Fruit fly (Drosophila melanogaster) whole organism, embryonic: ENCODE data around the gene Obp28a.

Experiments used
- Ada2b ChIP-seq: fragments of 200-800 bp; sonication (Bioruptor generic); IDR thresholded peaks from 2 replicates; pipeline ENCODE4 v1.3.6; 2022; ENCODE audit warnings: missing biosample characterization, missing genetic modification characterization
- Atf6 ChIP-seq: fragments of 200-800 bp; sonication (Bioruptor generic); IDR thresholded peaks from 2 replicates; pipeline ENCODE4 v1.3.6; 2022; ENCODE audit warnings: missing biosample characterization, missing genetic modification characterization
- Blimp-1 ChIP-seq: fragments of 200-800 bp; sonication (Bioruptor generic); optimal IDR thresholded peaks from 3 replicates; lab custom pipeline; 2018; ENCODE audit warnings: missing biosample characterization, missing genetic modification characterization, mild to moderate bottlenecking, moderate library complexity, missing genetic modification reagents
- CG10147 ChIP-seq: fragments of 200-800 bp; sonication (Bioruptor generic); optimal IDR thresholded peaks from 2 replicates; lab custom pipeline; 2019; ENCODE audit warnings: missing biosample characterization, mild to moderate bottlenecking, missing genetic modification characterization, moderate library complexity
- CG12104 ChIP-seq: fragments of 200-800 bp; sonication (Bioruptor generic); optimal IDR thresholded peaks from 3 replicates; lab custom pipeline; 2016; ENCODE audit warnings: missing biosample characterization, missing genetic modification characterization
- CG12219 ChIP-seq: fragments of 200-800 bp; sonication (Bioruptor generic); optimal IDR thresholded peaks from 3 replicates; lab custom pipeline; 2018; ENCODE audit warnings: missing biosample characterization, mild to moderate bottlenecking, missing genetic modification characterization
- CG12299 ChIP-seq: fragments of 200-800 bp; sonication (Bioruptor generic); optimal IDR thresholded peaks from 2 replicates; lab custom pipeline; 2018; ENCODE audit warnings: missing biosample characterization, mild to moderate bottlenecking, missing genetic modification characterization
- CG12391 ChIP-seq: fragments of 200-800 bp; sonication (Bioruptor generic); optimal IDR thresholded peaks from 3 replicates; lab custom pipeline; 2018; ENCODE audit warnings: missing biosample characterization, mild to moderate bottlenecking, missing genetic modification characterization, moderate library complexity
- CG13123 ChIP-seq: fragments of 200-800 bp; sonication (Bioruptor generic); optimal IDR thresholded peaks from 2 replicates; lab custom pipeline; 2016; ENCODE audit warnings: missing biosample characterization, missing genetic modification characterization
- CG13296 ChIP-seq: fragments of 200-800 bp; sonication (Bioruptor generic); optimal IDR thresholded peaks from 3 replicates; lab custom pipeline; 2018; ENCODE audit warnings: missing biosample characterization, mild to moderate bottlenecking, missing genetic modification characterization
- CG13775 ChIP-seq: fragments of 200-800 bp; sonication (Bioruptor generic); optimal IDR thresholded peaks from 3 replicates; lab custom pipeline; 2017; ENCODE audit warnings: missing biosample characterization, mild to moderate bottlenecking, missing genetic modification characterization
- CG13894 ChIP-seq: fragments of 200-800 bp; sonication (Bioruptor generic); optimal IDR thresholded peaks from 3 replicates; lab custom pipeline; 2018; ENCODE audit warnings: missing biosample characterization, mild to moderate bottlenecking, missing genetic modification characterization, moderate library complexity
- CG17328 ChIP-seq: fragments of 200-800 bp; sonication (Bioruptor generic); IDR thresholded peaks from 2 replicates; pipeline ENCODE4 v1.3.6; 2022; ENCODE audit warnings: missing biosample characterization, missing genetic modification characterization
- CG2202 ChIP-seq: fragments of 200-800 bp; sonication (Bioruptor generic); optimal IDR thresholded peaks from 2 replicates; lab custom pipeline; 2018; ENCODE audit warnings: missing biosample characterization, mild to moderate bottlenecking, missing genetic modification characterization
- CG2678 ChIP-seq: fragments of 200-800 bp; sonication (Bioruptor generic); optimal IDR thresholded peaks from 3 replicates; lab custom pipeline; 2019; ENCODE audit warnings: missing biosample characterization, mild to moderate bottlenecking, missing genetic modification characterization, moderate library complexity
- CG3065 ChIP-seq: fragments of 200-800 bp; sonication (Bioruptor generic); optimal IDR thresholded peaks from 2 replicates; lab custom pipeline; 2016; ENCODE audit warnings: missing biosample characterization, missing genetic modification characterization
- CG31365 ChIP-seq: fragments of 200-800 bp; sonication (Bioruptor generic); optimal IDR thresholded peaks from 2 replicates; lab custom pipeline; 2018; ENCODE audit warnings: missing biosample characterization, mild to moderate bottlenecking, missing genetic modification characterization
- CG34224 ChIP-seq: fragments of 200-800 bp; sonication (Bioruptor generic); IDR thresholded peaks from 3 replicates; pipeline ENCODE4 v1.3.6; 2022; ENCODE audit warnings: missing biosample characterization, missing genetic modification characterization; ENCODE audit not compliant: partially characterized antibody
- CG4404 ChIP-seq: fragments of 200-800 bp; sonication (Bioruptor generic); IDR thresholded peaks from 2 replicates; pipeline ENCODE4 v1.3.6; 2022; ENCODE audit warnings: missing biosample characterization, missing genetic modification characterization
- CG5953 ChIP-seq: fragments of 200-800 bp; sonication (Bioruptor generic); IDR thresholded peaks from 2 replicates; pipeline ENCODE4 v1.3.6; 2022; ENCODE audit warnings: missing biosample characterization, missing genetic modification characterization
- CG7786 ChIP-seq: fragments of 200-800 bp; sonication (Bioruptor generic); optimal IDR thresholded peaks from 2 replicates; lab custom pipeline; 2016; ENCODE audit warnings: missing biosample characterization, missing genetic modification characterization
- CG9609 ChIP-seq: fragments of 200-800 bp; sonication (Bioruptor generic); optimal IDR thresholded peaks from 3 replicates; lab custom pipeline; 2016; ENCODE audit warnings: missing biosample characterization, missing genetic modification characterization
- Dref ChIP-seq: fragments of 200-800 bp; sonication (Bioruptor generic); IDR thresholded peaks from 2 replicates; pipeline ENCODE4 v1.3.6; 2022; ENCODE audit warnings: missing biosample characterization, missing genetic modification characterization
- Kr ChIP-seq: fragments of 200-800 bp; sonication (Bioruptor generic); optimal IDR thresholded peaks from 2 replicates; lab custom pipeline; 2017; ENCODE audit warnings: missing biosample characterization, mild to moderate bottlenecking, missing genetic modification characterization
- Max ChIP-seq: fragments of 200-800 bp; sonication (Bioruptor generic); optimal IDR thresholded peaks from 2 replicates; lab custom pipeline; 2016; ENCODE audit warnings: missing biosample characterization, mild to moderate bottlenecking, missing genetic modification characterization
- Sin3A ChIP-seq: fragments of >200 bp; optimal IDR thresholded peaks from 2 replicates; lab custom pipeline; 2018
- Taf1 ChIP-seq: fragments of 200-800 bp; sonication (Bioruptor generic); IDR thresholded peaks from 2 replicates; pipeline ENCODE4 v1.3.6; 2022; ENCODE audit warnings: missing biosample characterization, missing genetic modification characterization
- YL-1 ChIP-seq: fragments of 200-800 bp; sonication (Bioruptor generic); optimal IDR thresholded peaks from 3 replicates; lab custom pipeline; 2017; ENCODE audit warnings: missing biosample characterization, mild to moderate bottlenecking, missing genetic modification characterization
- abd-A ChIP-seq: fragments of 200-800 bp; sonication (Bioruptor generic); optimal IDR thresholded peaks from 3 replicates; lab custom pipeline; 2019; ENCODE audit warnings: missing biosample characterization, mild to moderate bottlenecking, missing genetic modification characterization, moderate library complexity
- aop ChIP-seq: fragments of 200-800 bp; sonication (Bioruptor generic); IDR thresholded peaks from 2 replicates; pipeline ENCODE4 v1.3.6; 2022; ENCODE audit warnings: missing biosample characterization, missing genetic modification characterization
- ase ChIP-seq: fragments of 200-800 bp; sonication (Bioruptor generic); IDR thresholded peaks from 3 replicates; pipeline ENCODE4 v1.3.6; 2022; ENCODE audit warnings: missing biosample characterization, missing genetic modification characterization
- bcd ChIP-seq: fragments of 200-800 bp; sonication (Bioruptor generic); optimal IDR thresholded peaks from 2 replicates; lab custom pipeline; 2017; ENCODE audit warnings: missing biosample characterization, mild to moderate bottlenecking, missing genetic modification characterization
- caup ChIP-seq: fragments of 200-800 bp; sonication (Bioruptor generic); optimal IDR thresholded peaks from 3 replicates; lab custom pipeline; 2017; ENCODE audit warnings: missing biosample characterization, mild to moderate bottlenecking, missing genetic modification characterization, moderate library complexity; ENCODE audit not compliant: severe bottlenecking
- crol ChIP-seq: fragments of 200-800 bp; sonication (Bioruptor generic); IDR thresholded peaks from 2 replicates; pipeline ENCODE4 v1.3.6; 2022; ENCODE audit warnings: missing biosample characterization, missing genetic modification characterization
- dmrt11E ChIP-seq: fragments of 200-800 bp; sonication (Bioruptor generic); optimal IDR thresholded peaks from 3 replicates; lab custom pipeline; 2018; ENCODE audit warnings: missing biosample characterization, mild to moderate bottlenecking, missing genetic modification characterization, moderate library complexity
- dysf ChIP-seq: fragments of 200-800 bp; sonication (Bioruptor generic); IDR thresholded peaks from 3 replicates; pipeline ENCODE4 v1.3.6; 2022; ENCODE audit warnings: missing biosample characterization, missing genetic modification characterization
- emc ChIP-seq: fragments of 200-800 bp; sonication (Bioruptor generic); optimal IDR thresholded peaks from 2 replicates; lab custom pipeline; 2016; ENCODE audit warnings: missing biosample characterization, missing genetic modification characterization
- eyg ChIP-seq: fragments of 200-800 bp; sonication (Bioruptor generic); optimal IDR thresholded peaks from 3 replicates; lab custom pipeline; 2016; ENCODE audit warnings: missing biosample characterization, missing genetic modification characterization
- fd64A ChIP-seq: fragments of 200-800 bp; sonication (Bioruptor generic); optimal IDR thresholded peaks from 3 replicates; lab custom pipeline; 2018; ENCODE audit warnings: missing biosample characterization, mild to moderate bottlenecking, missing genetic modification characterization
- grau ChIP-seq: fragments of 200-800 bp; optimal IDR thresholded peaks from 3 replicates; lab custom pipeline; 2019; ENCODE audit warnings: missing biosample characterization, mild to moderate bottlenecking, missing genetic modification characterization, moderate library complexity
- hbn ChIP-seq: fragments of 200-800 bp; sonication (Bioruptor generic); IDR thresholded peaks from 2 replicates; pipeline ENCODE4 v1.3.6; 2022; ENCODE audit warnings: missing biosample characterization, missing genetic modification characterization; ENCODE audit not compliant: partially characterized antibody
- hth ChIP-seq: fragments of >200 bp; optimal IDR thresholded peaks from 2 replicates; lab custom pipeline; 2017; ENCODE audit warnings: inconsistent platforms
- ind ChIP-seq: fragments of 200-800 bp; sonication (Bioruptor generic); optimal IDR thresholded peaks from 3 replicates; lab custom pipeline; 2016; ENCODE audit warnings: missing biosample characterization, missing genetic modification characterization
- klu ChIP-seq: fragments of 200-800 bp; sonication (Bioruptor generic); IDR thresholded peaks from 2 replicates; pipeline ENCODE4 v1.3.6; 2022; ENCODE audit warnings: missing biosample characterization, missing genetic modification characterization
- lov ChIP-seq, 2 experiments: fragments of 200-800 bp in 1 of 2; fragments of >200 bp in 1 of 2; sonication (Bioruptor generic) in 1 of 2; IDR thresholded peaks in 1 of 2; optimal IDR thresholded peaks in 1 of 2; 2 replicates in 1 of 2; 3 replicates in 1 of 2; pipeline versions ENCODE4 v1.3.6 to Lab custom; 2017 to 2022; ENCODE audit warnings: missing biosample characterization in 1 of 2, missing genetic modification characterization in 1 of 2
- odd ChIP-seq: fragments of 200-800 bp; sonication (Bioruptor generic); optimal IDR thresholded peaks from 2 replicates; lab custom pipeline; 2017; ENCODE audit warnings: missing biosample characterization, mild to moderate bottlenecking, missing genetic modification characterization
- p53 ChIP-seq: fragments of 200-800 bp; sonication (Bioruptor generic); optimal IDR thresholded peaks from 2 replicates; lab custom pipeline; 2016; ENCODE audit warnings: missing biosample characterization, missing genetic modification characterization
- prd ChIP-seq, 3 experiments: fragments of >200 bp in 2 of 3; fragments of 200-800 bp in 1 of 3; sonication (Bioruptor generic) in 1 of 3; optimal IDR thresholded peaks in 2 of 3; IDR thresholded peaks in 1 of 3; 2 replicates in 2 of 3; 3 replicates in 1 of 3; pipeline versions ENCODE4 v1.3.6 to Lab custom; 2017 to 2022; ENCODE audit warnings: missing biosample characterization in 1 of 3, missing genetic modification characterization in 1 of 3
- repo ChIP-seq: fragments of 200-800 bp; sonication (Bioruptor generic); optimal IDR thresholded peaks from 2 replicates; lab custom pipeline; 2016; ENCODE audit warnings: missing biosample characterization, missing genetic modification characterization
- scrt ChIP-seq: fragments of 200-800 bp; sonication (Bioruptor generic); optimal IDR thresholded peaks from 2 replicates; lab custom pipeline; 2018; ENCODE audit warnings: missing biosample characterization, mild to moderate bottlenecking, missing genetic modification characterization, moderate library complexity
- tup ChIP-seq: fragments of 200-800 bp; sonication (Bioruptor generic); optimal IDR thresholded peaks from 2 replicates; lab custom pipeline; 2016; ENCODE audit warnings: missing biosample characterization, mild to moderate bottlenecking, missing genetic modification characterization, moderate library complexity

Gene Obp28a

dm6 chr2L:7491902-7492301 lies 5.3 kb downstream of the Obp28a start (continued):
- TF ChIP-seq fd64A (no peak), CG10147 (GFP tag; lab: Kevin White, UChicago) (no peak), Ada2b (GFP tag; lab: Robert Waterston, UW) (peak; percentile 67), CG12391 (tag; lab: Kevin White, UChicago) (peak; percentile 62), klu (peak; percentile 32; the same call in 1 of the 2 replicates), CG3065 (GFP tag; lab: Kevin White, UChicago) (no peak), odd (peak; percentile 18), Taf1 (GFP tag; lab: Robert Waterston, UW) (no peak), CG31365 (no peak), tup (no peak), scrt (GFP tag; lab: Kevin White, UChicago) (no peak), CG5953 (peak; percentile 60), Dref (GFP tag; lab: Robert Waterston, UW) (no peak), ind (GFP tag; lab: Kevin White, UChicago) (peak; percentile 47), YL-1 (GFP tag; lab: Kevin White, UChicago) (no peak), grau (tag; lab: Kevin White, UChicago) (peak; percentile 57), Sin3A (no peak), emc (GFP tag; lab: Kevin White, UChicago) (no peak), crol (GFP tag; lab: Robert Waterston, UW) (no peak), caup (GFP tag; lab: Kevin White, UChicago) (no peak), hth (lab: Kevin White, UChicago) (no peak), CG2202 (tag; lab: Kevin White, UChicago) (no peak), CG13123 (no peak), dysf (peak; percentile 72), abd-A (no peak), CG13775 (GFP tag; lab: Kevin White, UChicago) (peak; percentile 42), CG4404 (GFP tag; lab: Robert Waterston, UW) (no peak), CG12299 (tag; lab: Kevin White, UChicago) (peak; percentile 41), repo (GFP tag; lab: Kevin White, UChicago) (no peak), CG9609 (no peak), p53 (no peak), dmrt11E (tag; lab: Kevin White, UChicago) (peak; percentile 30), CG13894 (tag; lab: Kevin White, UChicago) (no peak), CG34224 (GFP tag; lab: Robert Waterston, UW) (no peak), CG2678 (peak; percentile 72), CG17328 (GFP tag; lab: Robert Waterston, UW) (peak; percentile 56), eyg (GFP tag; lab: Kevin White, UChicago) (no peak), Kr (GFP tag; lab: Kevin White, UChicago) (no peak), CG7786 (GFP tag; lab: Kevin White, UChicago) (no peak), prd (optimal IDR thresholded peaks at IDR 0.05; lab: Kevin White, UChicago) (no peak), prd (GFP tag; IDR thresholded peaks at IDR 0.05; lab: Robert Waterston, UW) (peak; percentile 64; the same call in 2 of the 3 replicates), CG13296 (GFP tag; lab: Kevin White, UChicago) (peak; percentile 51), Atf6 (GFP tag; lab: Robert Waterston, UW) (peak; percentile 71), ase (no peak), hbn (GFP tag; lab: Robert Waterston, UW) (no peak), bcd (peak; percentile 0), CG12219 (peak; percentile 42), Blimp-1 (GFP tag; lab: Kevin White, UChicago) (peak; percentile 71), aop (GFP tag; lab: Robert Waterston, UW) (no peak), CG12104 (no peak), Max (peak; percentile 17), lov (optimal IDR thresholded peaks at IDR 0.05; lab: Kevin White, UChicago) (no peak), lov (GFP tag; IDR thresholded peaks at IDR 0.05; lab: Robert Waterston, UW) (no peak)
